Worm (Caenorhabditis elegans): ENCODE measurements around the gene D2024.5.
"Not testable (repeated sequence)": the region's sequence is repeated elsewhere in the genome, so short reads cannot be mapped to it uniquely, and the experiment has no call there.

Gene D2024.5

ce11 chrIV:7247243-7247642 is 19.1 kb upstream of the D2024.5 start, which contains the start of gene D2024.1:
D2024.1 (plus strand) TSS chrIV:7247543.
- TF ChIP-seq lsy-2 (tag; optimal IDR thresholded peaks at IDR 0.05); unc-39 (tag; optimal IDR thresholded peaks at IDR 0.05); drap-1 (GFP tag; optimal IDR thresholded peaks at IDR 0.05): not testable (repeated sequence)

- TF ChIP-seq tbx-8 (GFP tag; optimal IDR thresholded peaks at IDR 0.05) (no peak), lin-32 (GFP tag; optimal IDR thresholded peaks at IDR 0.05) (no peak), sem-2 (GFP tag; optimal IDR thresholded peaks at IDR 0.05) (no peak), ceh-83 (GFP tag; optimal IDR thresholded peaks at IDR 0.05) (no peak), nhr-2 (tag; optimal IDR thresholded peaks at IDR 0.05) (no peak), bed-3 (GFP tag; optimal IDR thresholded peaks at IDR 0.05) (no peak), nhr-237 (tag; optimal IDR thresholded peaks at IDR 0.05) (no peak)
These were observed 18.4 kb upstream of the D2024.5 start, which contains the start of gene col-114 for ce11 chrIV:7246553-7246952. col-114 (minus strand) TSS chrIV:7246653.

- TF ChIP-seq pha-4 (tag; optimal IDR thresholded peaks at IDR 0.05) (no peak), ztf-11 (tag; optimal IDR thresholded peaks at IDR 0.05) (no peak), mls-2 (tag; optimal IDR thresholded peaks at IDR 0.05) (no peak), mep-1 (tag; optimal IDR thresholded peaks at IDR 0.05) (no peak), unc-120 (tag; optimal IDR thresholded peaks at IDR 0.05; ENCODE audit: poor library complexity, severe bottlenecking) (no peak), unc-62 (GFP tag; optimal IDR thresholded peaks at IDR 0.05) (no peak), ceh-43 (GFP tag; optimal IDR thresholded peaks at IDR 0.05) (no peak), bed-3 (GFP tag; optimal IDR thresholded peaks at IDR 0.05) (no peak), lin-32 (GFP tag; optimal IDR thresholded peaks at IDR 0.05) (no peak), nhr-237 (tag; optimal IDR thresholded peaks at IDR 0.05) (no peak), ceh-83 (GFP tag; optimal IDR thresholded peaks at IDR 0.05) (no peak), ces-1 (GFP tag; optimal IDR thresholded peaks at IDR 0.05) (no peak), cnd-1 (tag; optimal IDR thresholded peaks at IDR 0.05) (no peak), nhr-76 (tag; optimal IDR thresholded peaks at IDR 0.05) (no peak), unc-39 (tag; optimal IDR thresholded peaks at IDR 0.05) (no peak), snpc-4 (tag; optimal IDR thresholded peaks at IDR 0.05) (no peak), hlh-1 (tag; optimal IDR thresholded peaks at IDR 0.05) (no peak), ceh-39 (tag; optimal IDR thresholded peaks at IDR 0.05) (no peak)
These were observed 17.5 kb upstream of the D2024.5 start for ce11 chrIV:7245592-7245991.

- TF ChIP-seq lin-13 (tag; optimal IDR thresholded peaks at IDR 0.05) (no peak), lsy-2 (tag; optimal IDR thresholded peaks at IDR 0.05) (no peak), pha-4 (tag; optimal IDR thresholded peaks at IDR 0.05) (no peak), nhr-76 (tag; optimal IDR thresholded peaks at IDR 0.05) (no peak), hlh-1 (tag; optimal IDR thresholded peaks at IDR 0.05) (no peak), M03D4.4 (tag; optimal IDR thresholded peaks at IDR 0.05) (no peak), ham-2 (GFP tag; optimal IDR thresholded peaks at IDR 0.05) (no peak), nhr-28 (tag; optimal IDR thresholded peaks at IDR 0.05) (no peak), blmp-1 (tag; optimal IDR thresholded peaks at IDR 0.05) (no peak), elt-3 (tag; optimal IDR thresholded peaks at IDR 0.05) (no peak), drap-1 (GFP tag; optimal IDR thresholded peaks at IDR 0.05) (no peak), sptf-1 (tag; optimal IDR thresholded peaks at IDR 0.05) (no peak), ceh-83 (GFP tag; optimal IDR thresholded peaks at IDR 0.05) (no peak), elt-1 (tag; optimal IDR thresholded peaks at IDR 0.05; ENCODE audit: borderline replicate concordance, insufficient read depth) (no peak), nhr-2 (tag; optimal IDR thresholded peaks at IDR 0.05) (no peak), tbx-8 (GFP tag; optimal IDR thresholded peaks at IDR 0.05) (no peak), snpc-4 (tag; optimal IDR thresholded peaks at IDR 0.05) (no peak), ces-1 (GFP tag; optimal IDR thresholded peaks at IDR 0.05) (no peak), flh-1 (GFP tag; optimal IDR thresholded peaks at IDR 0.05) (no peak)
These were observed 15.8 kb upstream of the D2024.5 start, which contains the start of gene afmd-1 for ce11 chrIV:7243913-7244312. afmd-1 (plus strand) TSS chrIV:7244228.

ce11 chrIV:7242220-7242789 is 14.2 kb upstream of the D2024.5 start, which contains the start of gene gstk-2:
gstk-2 (minus strand) TSS chrIV:7242270.
- peak; percentile 35 for TF ChIP-seq hlh-1 (tag; optimal IDR thresholded peaks at IDR 0.05)
- no peak for TF ChIP-seq sem-2 (GFP tag; optimal IDR thresholded peaks at IDR 0.05)

All from whole organism, mixed stage, embryonic.